Worm (Caenorhabditis elegans) whole organism, young adult: ENCODE data around the gene K04C2.7.

Source experiments
- C06A6.2 ChIP-seq: fragments of 200-800 bp; sonication (Bioruptor generic); conservative IDR thresholded peaks from 2 replicates; pipeline ENCODE4 v1.3.6; 2022; ENCODE audit warnings: missing genetic modification characterization, missing compliant biosample characterization
- F23B12.7 ChIP-seq: sonication (generic microtip); optimal IDR thresholded peaks from 2 replicates; lab custom pipeline; 2017; ENCODE audit warnings: missing genetic modification characterization, mild to moderate bottlenecking, missing compliant biosample characterization, antibody characterized with exemption, moderate library complexity; ENCODE audit not compliant: insufficient read depth
- F37B4.10 ChIP-seq: fragments of 200-800 bp; sonication (Bioruptor generic); IDR thresholded peaks from 2 replicates; pipeline ENCODE4 v1.3.6; 2022; ENCODE audit warnings: missing genetic modification characterization, missing compliant biosample characterization
- F39B2.1 ChIP-seq: fragments of 200-800 bp; sonication (Bioruptor generic); IDR thresholded peaks from 2 replicates; pipeline ENCODE4 v1.3.6; 2022; ENCODE audit warnings: missing genetic modification reagents, missing genetic modification characterization, missing compliant biosample characterization
- F55B11.4 ChIP-seq: sonication (generic microtip); optimal IDR thresholded peaks from 2 replicates; lab custom pipeline; 2016; ENCODE audit warnings: missing compliant biosample characterization, missing genetic modification characterization, borderline replicate concordance; ENCODE audit not compliant: insufficient read depth
- F57A8.1 ChIP-seq: fragments of 200-800 bp; sonication (Bioruptor generic); optimal IDR thresholded peaks from 2 replicates; lab custom pipeline; 2018; ENCODE audit warnings: mild to moderate bottlenecking, missing genetic modification characterization, moderate library complexity, missing compliant biosample characterization
- K12H6.12 ChIP-seq: fragments of 200-800 bp; sonication (Bioruptor generic); optimal IDR thresholded peaks from 2 replicates; lab custom pipeline; 2018; ENCODE audit warnings: mild to moderate bottlenecking, missing genetic modification characterization, missing compliant biosample characterization
- T07F8.4 ChIP-seq: sonication (generic microtip); optimal IDR thresholded peaks from 2 replicates; lab custom pipeline; 2016; ENCODE audit warnings: mild to moderate bottlenecking, missing genetic modification characterization, moderate library complexity, missing compliant biosample characterization
- Y53F4B.3 ChIP-seq: fragments of 200-800 bp; sonication (Bioruptor generic); IDR thresholded peaks from 2 replicates; pipeline ENCODE4 v1.3.6; 2022; ENCODE audit warnings: missing genetic modification reagents, missing genetic modification characterization, missing compliant biosample characterization
- Y53G8AR.9 ChIP-seq: fragments of 200-800 bp; sonication (Bioruptor generic); conservative IDR thresholded peaks from 2 replicates; pipeline ENCODE4 v1.3.6; 2022; ENCODE audit warnings: missing genetic modification reagents, missing genetic modification characterization, missing compliant biosample characterization
- Y56A3A.18 ChIP-seq: fragments of 200-800 bp; sonication (Bioruptor generic); IDR thresholded peaks from 2 replicates; pipeline ENCODE4 v1.3.6; 2022; ENCODE audit warnings: missing genetic modification reagents, missing genetic modification characterization, missing compliant biosample characterization
- Y79H2A.3 ChIP-seq: fragments of 200-800 bp; sonication (Bioruptor generic); conservative IDR thresholded peaks from 2 replicates; pipeline ENCODE4 v1.3.6; 2022; ENCODE audit warnings: missing genetic modification reagents, missing genetic modification characterization, missing compliant biosample characterization
- athp-1 ChIP-seq: sonication (generic microtip); optimal IDR thresholded peaks from 2 replicates; lab custom pipeline; 2017; ENCODE audit warnings: mild to moderate bottlenecking, missing genetic modification characterization, missing compliant biosample characterization
- bed-2 ChIP-seq: fragments of 200-800 bp; sonication (Bioruptor generic); IDR thresholded peaks from 2 replicates; pipeline ENCODE4 v1.3.6; 2022; ENCODE audit warnings: missing genetic modification reagents, missing genetic modification characterization, missing compliant biosample characterization
- ccch-3 ChIP-seq: fragments of 200-800 bp; sonication (Bioruptor generic); optimal IDR thresholded peaks from 2 replicates; lab custom pipeline; 2018; ENCODE audit warnings: mild to moderate bottlenecking, missing genetic modification characterization, missing compliant biosample characterization
- ceh-40 ChIP-seq: fragments of 200-800 bp; sonication (Bioruptor generic); IDR thresholded peaks from 2 replicates; pipeline ENCODE4 v1.3.6; 2022; ENCODE audit warnings: missing genetic modification characterization, missing compliant biosample characterization
- ceh-58 ChIP-seq: fragments of 200-800 bp; sonication (Bioruptor generic); IDR thresholded peaks from 2 replicates; pipeline ENCODE4 v1.3.6; 2022; ENCODE audit warnings: missing genetic modification characterization, missing compliant biosample characterization
- ceh-79 ChIP-seq: sonication (generic microtip); optimal IDR thresholded peaks from 2 replicates; lab custom pipeline; 2017; ENCODE audit warnings: mild to moderate bottlenecking, missing genetic modification characterization, missing compliant biosample characterization
- egl-44 ChIP-seq: fragments of 200-800 bp; sonication (Bioruptor generic); IDR thresholded peaks from 2 replicates; pipeline ENCODE4 v1.3.6; 2022; ENCODE audit warnings: missing genetic modification reagents, missing genetic modification characterization, missing compliant biosample characterization
- ekl-4 ChIP-seq: fragments of 200-800 bp; sonication (Bioruptor generic); IDR thresholded peaks from 2 replicates; pipeline ENCODE4 v1.3.6; 2022; ENCODE audit warnings: missing genetic modification reagents, missing genetic modification characterization, missing compliant biosample characterization
- fkh-3 ChIP-seq: sonication (generic microtip); optimal IDR thresholded peaks from 2 replicates; lab custom pipeline; 2016; ENCODE audit warnings: mild to moderate bottlenecking, missing genetic modification characterization, missing compliant biosample characterization
- him-1 ChIP-seq: sonication (generic microtip); optimal IDR thresholded peaks from 2 replicates; lab custom pipeline; 2016; ENCODE audit warnings: missing genotype, missing genetic modification reagents, missing genetic modification characterization, missing compliant biosample characterization
- hlh-12 ChIP-seq: sonication (generic microtip); optimal IDR thresholded peaks from 2 replicates; lab custom pipeline; 2016; ENCODE audit warnings: missing genetic modification characterization, missing compliant biosample characterization
- hmg-1.2 ChIP-seq: fragments of 200-800 bp; sonication (Bioruptor generic); IDR thresholded peaks from 2 replicates; pipeline ENCODE4 v1.3.6; 2022; ENCODE audit warnings: missing genetic modification reagents, missing genetic modification characterization, missing compliant biosample characterization
- hmg-20 ChIP-seq: fragments of 200-800 bp; sonication (Bioruptor generic); IDR thresholded peaks from 2 replicates; pipeline ENCODE4 v1.3.6; 2022; ENCODE audit warnings: missing genetic modification reagents, missing genetic modification characterization, missing compliant biosample characterization
- let-526 ChIP-seq: fragments of 200-800 bp; sonication (Bioruptor generic); IDR thresholded peaks from 2 replicates; pipeline ENCODE4 v1.3.6; 2022; ENCODE audit warnings: missing genetic modification reagents, missing genetic modification characterization, missing compliant biosample characterization
- lsl-1 ChIP-seq: fragments of 200-800 bp; sonication (Bioruptor generic); optimal IDR thresholded peaks from 2 replicates; lab custom pipeline; 2018; ENCODE audit warnings: mild to moderate bottlenecking, missing genetic modification characterization, moderate library complexity, missing compliant biosample characterization
- lsy-27 ChIP-seq: sonication (generic microtip); optimal IDR thresholded peaks from 2 replicates; lab custom pipeline; 2017; ENCODE audit warnings: missing genetic modification characterization, mild to moderate bottlenecking, missing compliant biosample characterization, antibody characterized with exemption, missing genotype, borderline replicate concordance; ENCODE audit not compliant: insufficient read depth
- madf-3 ChIP-seq: fragments of 200-800 bp; sonication (Bioruptor generic); IDR thresholded peaks from 2 replicates; pipeline ENCODE4 v1.3.6; 2022; ENCODE audit warnings: missing genetic modification reagents, missing genetic modification characterization, missing compliant biosample characterization
- nfya-1 ChIP-seq: sonication (generic microtip); optimal IDR thresholded peaks from 2 replicates; lab custom pipeline; 2017; ENCODE audit warnings: antibody characterized with exemption, missing compliant biosample characterization, missing genetic modification characterization, borderline replicate concordance; ENCODE audit not compliant: insufficient read depth
- nfya-2 ChIP-seq: fragments of 200-800 bp; sonication (Bioruptor generic); IDR thresholded peaks from 2 replicates; pipeline ENCODE4 v1.3.6; 2022; ENCODE audit warnings: missing genetic modification reagents, missing genetic modification characterization, missing compliant biosample characterization
- nhr-120 ChIP-seq: fragments of 200-800 bp; sonication (Bioruptor generic); IDR thresholded peaks from 2 replicates; pipeline ENCODE4 v1.3.6; 2022; ENCODE audit warnings: missing genetic modification characterization, missing compliant biosample characterization
- nhr-179 ChIP-seq: sonication (generic microtip); optimal IDR thresholded peaks from 2 replicates; lab custom pipeline; 2016; ENCODE audit warnings: mild to moderate bottlenecking, missing genetic modification characterization, missing compliant biosample characterization
- nhr-27 ChIP-seq: fragments of 200-800 bp; sonication (Bioruptor generic); optimal IDR thresholded peaks from 2 replicates; lab custom pipeline; 2018; ENCODE audit warnings: mild to moderate bottlenecking, missing genetic modification characterization, moderate library complexity, missing compliant biosample characterization
- nhr-80 ChIP-seq: sonication (generic microtip); optimal IDR thresholded peaks from 2 replicates; lab custom pipeline; 2016; ENCODE audit warnings: missing genetic modification characterization, missing compliant biosample characterization
- pha-4 ChIP-seq: fragments of 150-350 bp; sonication (generic microtip); optimal IDR thresholded peaks from 2 replicates; lab custom pipeline; 2014; ENCODE audit warnings: missing biosample characterization, missing genetic modification reagents, missing genetic modification characterization
- rpc-1 ChIP-seq, 2 experiments: fragments of 150-350 bp in 1 of 2; sonication (generic microtip) in 1 of 2; optimal IDR thresholded peaks; 2 replicates each; lab custom pipeline; 2014 to 2018; ENCODE audit warnings: missing biosample characterization in 1 of 2, missing genetic modification characterization in 1 of 2, missing genetic modification reagents in 1 of 2, missing genotype in 1 of 2
- sdz-38 ChIP-seq: sonication (generic microtip); optimal IDR thresholded peaks from 2 replicates; lab custom pipeline; 2016; ENCODE audit warnings: missing genotype, missing genetic modification characterization, missing compliant biosample characterization
- snpc-4 ChIP-seq, 5 experiments: fragments of 150-350 bp in 1 of 5; sonication (generic microtip) in 4 of 5; optimal IDR thresholded peaks; 2 replicates each; lab custom pipeline; 2014 to 2018; ENCODE audit warnings: missing genetic modification characterization in 5 of 5, missing biosample characterization in 3 of 5, antibody characterized with exemption in 2 of 5, mild to moderate bottlenecking in 2 of 5, missing compliant biosample characterization in 2 of 5, missing genotype in 2 of 5, moderate library complexity in 2 of 5, missing genetic modification reagents in 1 of 5
- sptf-2 ChIP-seq: fragments of 200-800 bp; sonication (Bioruptor generic); optimal IDR thresholded peaks from 2 replicates; lab custom pipeline; 2018; ENCODE audit warnings: mild to moderate bottlenecking, missing genetic modification characterization, missing compliant biosample characterization
- tbx-9 ChIP-seq: sonication (generic microtip); optimal IDR thresholded peaks from 2 replicates; lab custom pipeline; 2016; ENCODE audit warnings: borderline replicate concordance, missing genetic modification characterization, inconsistent platforms, missing compliant biosample characterization
- tlf-1 ChIP-seq: fragments of 200-800 bp; sonication (Bioruptor generic); optimal IDR thresholded peaks from 2 replicates; lab custom pipeline; 2018; ENCODE audit warnings: mild to moderate bottlenecking, missing genetic modification characterization, missing compliant biosample characterization
- unc-130 ChIP-seq: sonication (generic microtip); optimal IDR thresholded peaks from 2 replicates; lab custom pipeline; 2016; ENCODE audit warnings: missing genetic modification reagents, missing genetic modification characterization, missing compliant biosample characterization
- ztf-18 ChIP-seq: sonication (generic microtip); optimal IDR thresholded peaks from 2 replicates; lab custom pipeline; 2016; ENCODE audit warnings: missing genotype, mild to moderate bottlenecking, missing genetic modification characterization, missing compliant biosample characterization
- ztf-22 ChIP-seq: fragments of 200-800 bp; sonication (Bioruptor generic); optimal IDR thresholded peaks from 2 replicates; lab custom pipeline; 2018; ENCODE audit warnings: mild to moderate bottlenecking, missing genetic modification characterization, moderate library complexity, missing compliant biosample characterization
- ztf-26 ChIP-seq: sonication (generic microtip); optimal IDR thresholded peaks from 2 replicates; lab custom pipeline; 2017; ENCODE audit warnings: missing genetic modification characterization, missing compliant biosample characterization
- ztf-28 ChIP-seq: fragments of 200-800 bp; sonication (Bioruptor generic); IDR thresholded peaks from 2 replicates; pipeline ENCODE4 v1.3.6; 2022; ENCODE audit warnings: missing genetic modification reagents, missing genetic modification characterization, missing compliant biosample characterization

The K04C2.7 gene

ce11 chrIII:6891560-6891959 lies 10.7 kb downstream of the K04C2.7 start, which contains the start of gene K04C2.5:
Gene K04C2.5 (minus strand): TSS chrIII:6891660.
- TF ChIP-seq sdz-38 (tag; lab: Kevin White, UChicago) (no peak), ceh-79 (tag; lab: Kevin White, UChicago) (no peak), F39B2.1 (GFP tag; lab: Robert Waterston, UW) (no peak), snpc-4 (GFP tag; optimal IDR thresholded peaks at IDR 0.05; lab: Kevin White, UChicago) (no peak), snpc-4 (tag; optimal IDR thresholded peaks at IDR 0.05; lab: Kevin White, UChicago) (no peak)

- TF ChIP-seq ceh-40 (GFP tag; lab: Robert Waterston, UW) = no peak
- TF ChIP-seq Y79H2A.3 (GFP tag; lab: Robert Waterston, UW) = no peak
- TF ChIP-seq bed-2 (GFP tag; lab: Robert Waterston, UW) = no peak
- 0 out of 2 replicates have a peak, but pooled peaks have one; percentile 36 for TF ChIP-seq C06A6.2 (GFP tag; lab: Robert Waterston, UW)
- TF ChIP-seq K12H6.12 (tag; lab: Kevin White, UChicago) = no peak
- peak; percentile 28 for TF ChIP-seq him-1 (tag; lab: Kevin White, UChicago)
- TF ChIP-seq hmg-20 (GFP tag; lab: Robert Waterston, UW) = no peak
- no peak for TF ChIP-seq nhr-120 (GFP tag; lab: Robert Waterston, UW)
- TF ChIP-seq nhr-27 = no peak
- TF ChIP-seq ztf-22 (GFP tag; lab: Kevin White, UChicago) = peak; percentile 2
- no peak for TF ChIP-seq fkh-3 (tag; lab: Kevin White, UChicago)
- no peak for TF ChIP-seq ceh-58 (GFP tag; lab: Robert Waterston, UW)
- peak; percentile 73 for TF ChIP-seq hmg-1.2 (GFP tag; lab: Robert Waterston, UW)
- TF ChIP-seq rpc-1 (optimal IDR thresholded peaks at IDR 0.05; lab: Kevin White, UChicago) = no peak
- TF ChIP-seq rpc-1 (tag; optimal IDR thresholded peaks at IDR 0.05; lab: Kevin White, UChicago) = no peak
- TF ChIP-seq F23B12.7 = no peak
- peak; percentile 20 for TF ChIP-seq pha-4 (tag; lab: Kevin White, UChicago)
- TF ChIP-seq ztf-18 (tag; lab: Kevin White, UChicago) = no peak
- TF ChIP-seq Y56A3A.18 (GFP tag; lab: Robert Waterston, UW) = peak; percentile 72; the same call in 1 of the 2 replicates
- TF ChIP-seq Y53G8AR.9 (GFP tag; lab: Robert Waterston, UW) = no peak
- no peak for TF ChIP-seq madf-3
- no peak for TF ChIP-seq ztf-28 (GFP tag; lab: Robert Waterston, UW)
- no peak for TF ChIP-seq lsy-27 (tag; lab: Kevin White, UChicago)
- no peak for TF ChIP-seq athp-1 (tag; lab: Kevin White, UChicago)
- peak; percentile 31 for TF ChIP-seq ztf-26 (tag; lab: Kevin White, UChicago)
- no peak for TF ChIP-seq F55B11.4 (tag; lab: Kevin White, UChicago)
- peak; percentile 94 for TF ChIP-seq nhr-80 (tag; lab: Kevin White, UChicago)
- no peak for TF ChIP-seq T07F8.4
- no peak for TF ChIP-seq nfya-2
- TF ChIP-seq nfya-1 = no peak
- no peak for TF ChIP-seq tlf-1 (GFP tag; lab: Kevin White, UChicago)
- TF ChIP-seq tbx-9 (tag; lab: Kevin White, UChicago) = no peak
- no peak for TF ChIP-seq Y53F4B.3 (GFP tag; lab: Robert Waterston, UW)
- TF ChIP-seq sptf-2 (GFP tag; lab: Kevin White, UChicago) = no peak
- no peak for TF ChIP-seq hlh-12 (tag; lab: Kevin White, UChicago)
- TF ChIP-seq unc-130 = no peak
- TF ChIP-seq let-526 = no peak
- TF ChIP-seq F37B4.10 (GFP tag; lab: Robert Waterston, UW) = no peak
- TF ChIP-seq F57A8.1 (GFP tag; lab: Kevin White, UChicago) = no peak
- no peak for TF ChIP-seq ekl-4 (GFP tag; lab: Robert Waterston, UW)
- no peak for TF ChIP-seq ccch-3 (GFP tag; lab: Kevin White, UChicago)
- no peak for TF ChIP-seq egl-44
- no peak for TF ChIP-seq nhr-179 (tag; lab: Kevin White, UChicago)
- no peak for TF ChIP-seq lsl-1 (GFP tag; lab: Kevin White, UChicago)
Measured at ce11 chrIII:6895166-6895565, 14.3 kb downstream of the K04C2.7 start.
